Fruit fly (Drosophila melanogaster) whole organism: ENCODE results near the gene Gsc.

ENCODE experiments used
- CG8478 ChIP-seq: fragments of >200 bp; optimal IDR thresholded peaks from 2 replicates; lab custom pipeline; 2018; ENCODE audit warnings: inconsistent platforms
- Dll ChIP-seq: fragments of >200 bp; optimal IDR thresholded peaks from 2 replicates; lab custom pipeline; 2017
- EcR ChIP-seq, 2 experiments: fragments of >200 bp; optimal IDR thresholded peaks; 2 replicates each; lab custom pipeline; 2017; ENCODE audit warnings: missing biosample characterization in 2 of 2, missing genetic modification characterization in 2 of 2, missing genetic modification reagents in 2 of 2
- pan ChIP-seq: fragments of >200 bp; optimal IDR thresholded peaks from 2 replicates; lab custom pipeline; 2017
- psq ChIP-seq: fragments of >200 bp; optimal IDR thresholded peaks from 2 replicates; lab custom pipeline; 2017
- usp ChIP-seq: fragments of >200 bp; optimal IDR thresholded peaks from 2 replicates; lab custom pipeline; 2017; ENCODE audit warnings: missing biosample characterization, missing genetic modification characterization, mixed read lengths

- TF ChIP-seq CG8478 (no peak), pan (lab: Kevin White, UChicago) (no peak), Dll (lab: Kevin White, UChicago) (no peak), usp (GFP tag; lab: Kevin White, UChicago) (no peak), EcR (GFP tag; optimal IDR thresholded peaks at IDR 0.05; lab: Kevin White, UChicago) (no peak), psq (lab: Kevin White, UChicago) (no peak)
Observed at dm6 chr2L:615023-615422, 20.5 kb upstream of the Gsc start.
